Worm (Caenorhabditis elegans): ENCODE data around the gene jnk-1.

ce11 chrIV:6954682-6955081, 2.8 kb upstream of the jnk-1 start:
- TF ChIP-seq nhr-237 (tag; optimal IDR thresholded peaks at IDR 0.05) (no peak), elt-3 (tag; optimal IDR thresholded peaks at IDR 0.05) (no peak), tbx-8 (GFP tag; optimal IDR thresholded peaks at IDR 0.05) (no peak), sptf-1 (tag; optimal IDR thresholded peaks at IDR 0.05) (no peak), nhr-12 (tag; optimal IDR thresholded peaks at IDR 0.05) (no peak), hlh-1 (tag; optimal IDR thresholded peaks at IDR 0.05) (no peak), lsy-2 (tag; optimal IDR thresholded peaks at IDR 0.05) (no peak), zip-8 (tag; optimal IDR thresholded peaks at IDR 0.05) (no peak), nhr-76 (tag; optimal IDR thresholded peaks at IDR 0.05) (no peak), unc-62 (GFP tag; optimal IDR thresholded peaks at IDR 0.05) (no peak), snpc-4 (tag; optimal IDR thresholded peaks at IDR 0.05) (no peak), lin-32 (GFP tag; optimal IDR thresholded peaks at IDR 0.05) (no peak), elt-1 (tag; optimal IDR thresholded peaks at IDR 0.05; ENCODE audit: borderline replicate concordance, insufficient read depth) (no peak)
